Fruit fly (Drosophila melanogaster): ENCODE measurements around the gene Dph2.

- TF ChIP-seq Clk (GFP tag; optimal IDR thresholded peaks at IDR 0.05) (no peak), cic (GFP tag; optimal IDR thresholded peaks at IDR 0.05) (no peak), ovo (GFP tag; optimal IDR thresholded peaks at IDR 0.05) (peak; percentile 81), Mnt (GFP tag; optimal IDR thresholded peaks at IDR 0.05) (peak; percentile 18), CG12768 (GFP tag; optimal IDR thresholded peaks at IDR 0.05) (no peak), pad (GFP tag; optimal IDR thresholded peaks at IDR 0.05) (peak; percentile 40), cnc (optimal IDR thresholded peaks at IDR 0.05) (no peak), bab1 (GFP tag; optimal IDR thresholded peaks at IDR 0.05) (peak; percentile 73), toe (GFP tag; optimal IDR thresholded peaks at IDR 0.05) (no peak), CG33017 (tag; optimal IDR thresholded peaks at IDR 0.05) (no peak), CG14711 (tag; optimal IDR thresholded peaks at IDR 0.05) (peak; percentile 82), CG5204 (GFP tag; optimal IDR thresholded peaks at IDR 0.05) (no peak), CG11617 (GFP tag; optimal IDR thresholded peaks at IDR 0.05) (peak; percentile 10), CG7045 (GFP tag; optimal IDR thresholded peaks at IDR 0.05) (no peak)
These were observed 7.9 kb upstream of the Dph2 start, which contains the start of gene RpS5b for dm6 chr3R:14901408-14902352.

Data from whole organism, adult.